Worm (Caenorhabditis elegans): ENCODE measurements around the gene odr-1.

The odr-1 gene

ce11 chrX:13539701-13540100, 11.1 kb downstream of the odr-1 start (continued):
- no peak for TF ChIP-seq egl-27 (tag; optimal IDR thresholded peaks at IDR 0.05)
- no peak for TF ChIP-seq madf-9 (GFP tag; conservative IDR thresholded peaks at IDR 0.05)
- no peak for TF ChIP-seq zfp-2 (tag; optimal IDR thresholded peaks at IDR 0.05)
- no peak for TF ChIP-seq ceh-44 (GFP tag; IDR thresholded peaks at IDR 0.05)
- TF ChIP-seq lin-1 (GFP tag; IDR thresholded peaks at IDR 0.05), result no peak
- TF ChIP-seq nhr-6 (tag; optimal IDR thresholded peaks at IDR 0.05), result no peak
- TF ChIP-seq pha-4 (GFP tag; IDR thresholded peaks at IDR 0.05), result no peak
- no peak for TF ChIP-seq pha-4 (tag; optimal IDR thresholded peaks at IDR 0.05)
- peak in 1 of 2 experiments; percentile 51 for TF ChIP-seq mdl-1 (tag; optimal IDR thresholded peaks at IDR 0.05)
- TF ChIP-seq set-16 (GFP tag; IDR thresholded peaks at IDR 0.05), result no peak
- no peak for TF ChIP-seq T20F7.1 (GFP tag; optimal IDR thresholded peaks at IDR 0.05)
- TF ChIP-seq aha-1 (tag), result no peak

- TF ChIP-seq hmg-1.1 (GFP tag; IDR thresholded peaks at IDR 0.05) (no peak), ceh-28 (tag; optimal IDR thresholded peaks at IDR 0.05) (no peak), unc-62 (GFP tag; optimal IDR thresholded peaks at IDR 0.05 in 1 of 2) (no peak), unc-62 (tag; optimal IDR thresholded peaks at IDR 0.05) (no peak), tag-97 (GFP tag; IDR thresholded peaks at IDR 0.05) (no peak), lir-3 (tag; optimal IDR thresholded peaks at IDR 0.05) (no peak), ama-1 (optimal IDR thresholded peaks at IDR 0.05) (no peak), ZK546.5 (tag; optimal IDR thresholded peaks at IDR 0.05) (no peak), attf-4 (tag; optimal IDR thresholded peaks at IDR 0.05) (no peak), nhr-6 (tag; optimal IDR thresholded peaks at IDR 0.05) (no peak), lin-1 (GFP tag; IDR thresholded peaks at IDR 0.05) (no peak), lim-7 (GFP tag; IDR thresholded peaks at IDR 0.05) (no peak), zip-2 (tag; optimal IDR thresholded peaks at IDR 0.05) (no peak), daf-8 (GFP tag; IDR thresholded peaks at IDR 0.05) (no peak), skn-1 (tag; optimal IDR thresholded peaks at IDR 0.05) (no peak), nhr-25 (tag; optimal IDR thresholded peaks at IDR 0.05; ENCODE audit: borderline replicate concordance, insufficient read depth) (no peak), nhr-41 (GFP tag; IDR thresholded peaks at IDR 0.05) (no peak)
These were observed 14.0 kb downstream of the odr-1 start, which contains the start of gene R01E6.5 for ce11 chrX:13536759-13537158. R01E6.5 (plus strand) TSS chrX:13537059.

- TF ChIP-seq snpc-1.2 (GFP tag; IDR thresholded peaks at IDR 0.05), result no peak
- TF ChIP-seq saeg-2 (GFP tag; IDR thresholded peaks at IDR 0.05), result no peak
- TF ChIP-seq sdz-12 (GFP tag; optimal IDR thresholded peaks at IDR 0.05), result no peak
- TF ChIP-seq jun-1 (tag; optimal IDR thresholded peaks at IDR 0.05), result no peak
- no peak for TF ChIP-seq hif-1 (tag; optimal IDR thresholded peaks at IDR 0.05)
- TF ChIP-seq lin-1 (GFP tag; IDR thresholded peaks at IDR 0.05), result no peak
- no peak for TF ChIP-seq pha-4 (GFP tag; IDR thresholded peaks at IDR 0.05)
- no peak for TF ChIP-seq pha-4 (tag; optimal IDR thresholded peaks at IDR 0.05)
- TF ChIP-seq madf-5 (GFP tag; IDR thresholded peaks at IDR 0.05), result no peak
- TF ChIP-seq D1046.2 (GFP tag; IDR thresholded peaks at IDR 0.05), result no peak
- no peak for TF ChIP-seq dve-1 (tag; optimal IDR thresholded peaks at IDR 0.05; ENCODE audit: insufficient read depth)
- TF ChIP-seq madf-9 (GFP tag; conservative IDR thresholded peaks at IDR 0.05), result no peak
- TF ChIP-seq ces-1 (GFP tag; optimal IDR thresholded peaks at IDR 0.05), result peak; percentile 74
- TF ChIP-seq daf-12 (tag; optimal IDR thresholded peaks at IDR 0.05), result no peak
- TF ChIP-seq unc-130 (GFP tag; optimal IDR thresholded peaks at IDR 0.05), result no peak
- TF ChIP-seq mep-1 (tag; optimal IDR thresholded peaks at IDR 0.05), result no peak
- peak in 1 of 2 experiments; percentile 93 for TF ChIP-seq unc-62 (GFP tag; optimal IDR thresholded peaks at IDR 0.05 in 1 of 2)
- no peak for TF ChIP-seq unc-62 (tag; optimal IDR thresholded peaks at IDR 0.05)
- TF ChIP-seq ama-1 (optimal IDR thresholded peaks at IDR 0.05), result no peak
- TF ChIP-seq cey-2 (tag; optimal IDR thresholded peaks at IDR 0.05; ENCODE audit: borderline replicate concordance, insufficient read depth), result no peak
- peak; percentile 76 for TF ChIP-seq aha-1 (tag)
- peak; percentile 57 for TF ChIP-seq set-16 (GFP tag; IDR thresholded peaks at IDR 0.05)
- 0 out of 2 replicates have a peak, but pooled peaks have one; percentile 38 for TF ChIP-seq egl-43 (GFP tag; IDR thresholded peaks at IDR 0.05)
- TF ChIP-seq gei-8 (GFP tag; optimal IDR thresholded peaks at IDR 0.05), result no peak
- TF ChIP-seq lin-15B (tag; optimal IDR thresholded peaks at IDR 0.05), result no peak
- no peak for TF ChIP-seq ZK337.2 (GFP tag; IDR thresholded peaks at IDR 0.05)
- TF ChIP-seq duxl-1 (tag; optimal IDR thresholded peaks at IDR 0.05; ENCODE audit: poor library complexity), result no peak
- TF ChIP-seq hmg-1.1 (GFP tag; IDR thresholded peaks at IDR 0.05), result no peak
These were observed 18.1 kb downstream of the odr-1 start, which contains the start of gene acr-12 for ce11 chrX:13532424-13533309. acr-12 (plus strand) TSS chrX:13532853.

Data from whole organism, L4 larva.